Worm (Caenorhabditis elegans): ENCODE results near the gene ttn-1.

Gene ttn-1

DNA sequence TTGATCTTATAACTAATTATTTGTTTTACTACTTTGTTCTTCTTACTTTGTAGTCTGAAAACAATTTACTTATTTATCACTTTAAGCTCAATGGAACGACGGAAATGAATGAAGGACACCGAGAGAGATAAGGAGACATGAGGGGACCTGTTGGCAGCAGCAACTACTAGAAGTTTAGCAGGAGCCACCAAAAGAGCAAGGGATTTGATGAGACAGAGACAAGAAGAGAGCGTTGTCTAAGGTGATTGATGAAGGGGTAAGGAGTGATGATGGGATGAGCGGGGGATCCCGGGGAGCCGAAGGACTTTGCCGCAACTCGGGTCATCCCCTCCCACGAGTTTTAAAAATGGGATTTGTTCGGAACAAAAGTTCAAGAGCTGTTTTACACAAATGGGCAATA, at the start of gene ttn-1:
Gene ttn-1, minus strand, starts transcription at position 60 of the 400 bp plus-strand sequence.
- TF ChIP-seq C08G9.2 (tag; optimal IDR thresholded peaks at IDR 0.05) = no peak
- TF ChIP-seq unc-55 (GFP tag; optimal IDR thresholded peaks at IDR 0.05) = peak; percentile 84
- TF ChIP-seq rnt-1 (tag; optimal IDR thresholded peaks at IDR 0.05) = peak; percentile 47
- no peak for TF ChIP-seq hlh-6 (tag; optimal IDR thresholded peaks at IDR 0.05)
- TF ChIP-seq elt-4 (tag; optimal IDR thresholded peaks at IDR 0.05) = no peak
- TF ChIP-seq ceh-34 (tag; optimal IDR thresholded peaks at IDR 0.05) = peak; percentile 11

DNA sequence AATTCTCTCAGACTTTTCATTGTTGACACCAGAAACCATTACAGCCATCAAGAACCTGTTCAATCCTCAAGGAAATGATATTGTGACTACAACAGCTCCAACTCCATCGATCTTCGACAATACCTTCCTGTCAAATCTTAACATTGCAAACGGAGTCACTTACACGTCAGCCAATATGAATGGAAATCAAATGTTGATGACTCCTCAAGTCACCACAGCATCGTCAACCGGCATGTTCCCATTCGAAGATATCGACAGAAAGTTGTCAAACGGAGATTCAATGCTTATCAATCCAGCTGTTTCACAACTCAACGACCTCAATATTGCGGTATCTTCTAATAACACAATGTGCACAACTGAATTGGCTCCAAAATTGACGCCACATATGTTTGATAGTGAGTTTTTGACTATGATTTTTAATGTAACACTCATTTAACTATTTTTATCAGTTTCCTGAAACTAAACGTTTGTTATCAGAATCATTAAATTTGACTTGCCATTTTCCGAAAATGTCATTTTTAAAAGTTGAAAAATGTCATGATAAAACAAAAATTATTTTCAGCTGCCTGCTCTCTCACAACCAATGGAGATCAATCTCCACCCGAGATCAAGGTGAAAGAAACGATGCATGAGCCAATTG, 48.6 kb upstream of the ttn-1 start:
- TF ChIP-seq fax-1 (tag; optimal IDR thresholded peaks at IDR 0.05) = no peak
- TF ChIP-seq elt-4 (tag; optimal IDR thresholded peaks at IDR 0.05) = no peak
- TF ChIP-seq ceh-22 (tag; optimal IDR thresholded peaks at IDR 0.05) = no peak
- no peak for TF ChIP-seq ceh-31 (tag; optimal IDR thresholded peaks at IDR 0.05)
- TF ChIP-seq ets-4 (tag; optimal IDR thresholded peaks at IDR 0.05) = no peak
- TF ChIP-seq sdc-2 (tag; optimal IDR thresholded peaks at IDR 0.05) = no peak
- no peak for TF ChIP-seq hlh-13 (GFP tag; optimal IDR thresholded peaks at IDR 0.05)
- TF ChIP-seq unc-42 (tag; optimal IDR thresholded peaks at IDR 0.05) = no peak
- TF ChIP-seq nhr-232 (tag; optimal IDR thresholded peaks at IDR 0.05) = no peak
- TF ChIP-seq pax-1 (tag; optimal IDR thresholded peaks at IDR 0.05) = no peak
- TF ChIP-seq ceh-30 (tag; optimal IDR thresholded peaks at IDR 0.05) = no peak
- TF ChIP-seq syd-9 (tag; optimal IDR thresholded peaks at IDR 0.05) = no peak
- TF ChIP-seq pag-3 (tag; optimal IDR thresholded peaks at IDR 0.05; ENCODE audit: borderline replicate concordance) = no peak
- TF ChIP-seq F13H6.1 (tag; optimal IDR thresholded peaks at IDR 0.05) = no peak
- TF ChIP-seq sox-4 (tag; optimal IDR thresholded peaks at IDR 0.05) = no peak
- no peak for TF ChIP-seq ceh-34 (tag; optimal IDR thresholded peaks at IDR 0.05)
- TF ChIP-seq ttx-3 (tag; optimal IDR thresholded peaks at IDR 0.05) = no peak
- no peak for TF ChIP-seq zip-5 (tag; optimal IDR thresholded peaks at IDR 0.05)
- TF ChIP-seq odd-2 (tag; optimal IDR thresholded peaks at IDR 0.05) = no peak

DNA sequence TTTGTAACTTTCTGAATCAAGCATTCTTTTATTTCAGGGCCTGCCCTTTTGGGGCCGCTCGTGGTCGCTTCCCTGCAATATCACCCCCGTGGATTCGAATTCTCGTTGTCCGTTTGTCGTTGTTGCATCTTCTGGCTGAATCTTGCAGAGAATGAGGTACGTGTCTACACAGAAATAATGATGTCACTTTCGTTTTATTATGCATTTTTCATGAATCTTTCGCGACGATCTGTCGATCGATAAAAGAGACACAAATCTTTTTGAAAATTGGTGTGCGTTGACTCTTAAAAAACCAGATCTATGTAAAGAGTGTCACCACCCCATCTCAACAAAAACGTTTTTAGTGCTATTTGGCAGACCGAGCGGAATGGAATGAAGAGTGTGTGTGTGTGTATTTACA, 46.7 kb upstream of the ttn-1 start:
- TF ChIP-seq nhr-232 (tag; optimal IDR thresholded peaks at IDR 0.05) = no peak
- TF ChIP-seq pha-4 (tag; optimal IDR thresholded peaks at IDR 0.05) = no peak
- no peak for TF ChIP-seq syd-9 (tag; optimal IDR thresholded peaks at IDR 0.05)
- no peak for TF ChIP-seq sox-2 (GFP tag; IDR thresholded peaks at IDR 0.05)
- TF ChIP-seq tbx-7 (tag; optimal IDR thresholded peaks at IDR 0.05) = no peak
- no peak for TF ChIP-seq ceh-19 (GFP tag; optimal IDR thresholded peaks at IDR 0.05)
- no peak for TF ChIP-seq C08G9.2 (tag; optimal IDR thresholded peaks at IDR 0.05)
- no peak for TF ChIP-seq hlh-30 (tag; optimal IDR thresholded peaks at IDR 0.05; ENCODE audit: insufficient read depth)
- no peak for TF ChIP-seq ceh-14 (tag; optimal IDR thresholded peaks at IDR 0.05)

DNA sequence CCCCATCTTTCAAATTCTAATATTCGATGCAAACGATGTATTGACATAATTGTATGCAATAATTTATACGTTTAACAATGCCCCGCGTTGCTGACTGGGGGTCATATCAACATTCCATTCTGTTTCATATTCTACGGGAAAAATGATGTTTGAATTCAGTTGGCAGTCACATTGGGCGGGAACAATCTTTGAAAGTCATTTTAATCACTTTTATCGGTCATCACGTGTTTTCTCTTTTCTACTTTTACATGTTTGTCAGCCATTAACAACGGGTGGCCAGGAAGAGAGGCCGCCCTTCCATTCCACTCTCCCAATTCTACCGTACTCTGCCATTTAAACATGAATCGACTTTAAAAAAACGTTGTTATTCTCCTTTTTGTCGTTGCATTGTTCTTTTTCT, 46.3 kb upstream of the ttn-1 start:
- TF ChIP-seq ref-2 (tag; optimal IDR thresholded peaks at IDR 0.05) (no peak), sdc-2 (tag; optimal IDR thresholded peaks at IDR 0.05) (no peak), dve-1 (tag; optimal IDR thresholded peaks at IDR 0.05) (no peak), pqm-1 (tag; optimal IDR thresholded peaks at IDR 0.05) (no peak), hlh-13 (GFP tag; optimal IDR thresholded peaks at IDR 0.05) (no peak), ceh-18 (tag; optimal IDR thresholded peaks at IDR 0.05) (no peak), pros-1 (tag; optimal IDR thresholded peaks at IDR 0.05) (no peak), ztf-16 (tag; optimal IDR thresholded peaks at IDR 0.05) (no peak), nhr-11 (tag; optimal IDR thresholded peaks at IDR 0.05) (no peak), hlh-30 (tag; optimal IDR thresholded peaks at IDR 0.05; ENCODE audit: insufficient read depth) (no peak), madf-2 (tag; optimal IDR thresholded peaks at IDR 0.05) (no peak), gmeb-2 (tag; optimal IDR thresholded peaks at IDR 0.05) (no peak), ets-4 (tag; optimal IDR thresholded peaks at IDR 0.05) (no peak)

Measured in whole organism, late embryonic.